Fruit fly (Drosophila melanogaster) S2 (cell line): ENCODE data around the gene CG7289.

Experiments
- CG8478 ChIP-seq: fragments of >200 bp; optimal IDR thresholded peaks from 2 replicates; lab custom pipeline; 2018
- CTCF ChIP-seq, 2 experiments: fragments of >200 bp; optimal IDR thresholded peaks; 2 replicates each; lab custom pipeline; 2018

CG7289 gene

DNA sequence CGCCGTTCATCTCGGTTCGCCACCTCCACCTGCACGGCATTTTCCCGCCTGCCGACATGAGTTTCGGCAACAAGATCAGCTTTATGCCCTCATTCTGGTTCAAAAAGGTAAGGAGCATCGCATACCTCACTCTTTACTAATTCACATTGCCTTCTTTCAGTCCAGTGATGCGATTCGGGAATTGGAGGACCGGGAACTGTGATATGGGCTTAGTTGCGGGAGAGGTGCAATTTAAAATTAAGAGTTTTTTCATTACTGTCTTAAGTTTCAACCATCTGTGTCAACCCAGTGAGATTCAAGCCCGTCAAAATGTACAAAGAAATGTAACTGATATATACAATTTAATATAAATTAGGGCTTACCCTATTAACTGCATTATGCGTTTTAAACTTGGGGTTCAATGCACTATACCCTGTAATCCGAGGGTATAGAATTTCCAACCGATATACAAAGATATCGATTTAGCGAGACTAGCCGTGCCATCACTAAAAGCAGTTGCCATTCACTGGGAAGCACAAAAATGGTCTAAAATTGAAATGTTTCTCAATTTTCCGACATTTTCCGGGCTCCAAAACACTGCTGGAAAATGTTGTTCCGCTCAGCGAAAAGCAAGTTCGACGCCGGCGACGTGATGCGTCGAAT, at the start of gene CG7289:
CG7289 (plus strand) TSS at position 492 of the 642 bp plus-strand sequence.
- TF ChIP-seq CTCF (optimal IDR thresholded peaks at IDR 0.05; lab: Kevin White, UChicago) = no peak
- no peak for TF ChIP-seq CG8478 (lab: Kevin White, UChicago)

DNA sequence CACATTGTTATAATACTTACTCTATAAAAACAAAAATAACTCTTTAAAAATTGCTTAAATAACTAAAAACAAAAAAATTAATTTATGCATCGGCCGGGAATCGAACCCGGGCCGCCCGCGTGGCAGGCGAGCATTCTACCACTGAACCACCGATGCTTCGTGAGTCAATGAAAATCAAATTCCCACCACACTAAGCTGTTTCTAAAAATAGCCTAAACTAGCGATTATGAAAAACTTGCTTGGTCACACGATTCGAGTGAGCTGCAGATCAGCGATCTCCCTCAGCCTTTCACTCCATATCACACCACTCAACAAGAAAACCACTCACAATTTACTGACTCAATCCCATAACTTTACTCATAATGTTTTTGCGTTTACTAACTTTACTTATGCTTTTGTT, 44.0 kb upstream of the CG7289 start:
- no peak for TF ChIP-seq CTCF (optimal IDR thresholded peaks at IDR 0.05; lab: Kevin White, UChicago)

- TF ChIP-seq CG8478 (lab: Kevin White, UChicago) = no peak
- TF ChIP-seq CTCF (optimal IDR thresholded peaks at IDR 0.05; lab: Kevin White, UChicago) = no peak
Measured at dm6 chr2L:1944473-1945110, 37.4 kb upstream of the CG7289 start.

- TF ChIP-seq CG8478 (lab: Kevin White, UChicago) (no peak), CTCF (optimal IDR thresholded peaks at IDR 0.05; lab: Kevin White, UChicago) (no peak)
Measured at dm6 chr2L:1945609-1946008, 36.4 kb upstream of the CG7289 start, which contains the start of gene CG15357. Gene CG15357, minus strand, starts transcription at chr2L:1945709.

dm6 chr2L:1946628-1947027, 35.4 kb upstream of the CG7289 start, which contains the start of gene CG33673:
Gene CG33673, minus strand, starts transcription at chr2L:1946728.
- TF ChIP-seq CTCF (optimal IDR thresholded peaks at IDR 0.05; lab: Kevin White, UChicago) = no peak
- TF ChIP-seq CG8478 (lab: Kevin White, UChicago) = no peak

DNA sequence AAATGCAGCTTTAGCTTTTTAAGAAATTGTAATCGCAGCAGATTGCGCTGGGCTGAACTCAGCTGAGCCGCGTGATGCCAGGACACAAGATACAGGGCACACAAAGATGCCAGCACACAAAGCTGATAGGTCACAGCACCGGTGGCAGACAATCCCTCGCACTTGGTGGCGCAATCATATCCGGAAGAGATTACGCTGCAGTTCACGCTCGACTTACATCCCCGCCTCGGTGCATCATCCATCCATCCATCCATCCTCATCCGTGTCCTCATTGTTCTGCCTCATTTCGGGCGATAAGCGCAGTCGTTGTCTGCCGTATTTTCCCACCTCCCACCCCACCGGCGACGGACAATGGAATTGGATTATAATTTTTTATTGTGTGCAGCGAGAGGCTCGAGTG, 34.1 kb upstream of the CG7289 start:
- no peak for TF ChIP-seq CG8478 (lab: Kevin White, UChicago)
- no peak for TF ChIP-seq CTCF (optimal IDR thresholded peaks at IDR 0.05; lab: Kevin White, UChicago)

- TF ChIP-seq CTCF (optimal IDR thresholded peaks at IDR 0.05; lab: Kevin White, UChicago) (peak; percentile 20 to 24), CG8478 (lab: Kevin White, UChicago) (no peak)
Measured at dm6 chr2L:1954541-1954940, 27.5 kb upstream of the CG7289 start.

DNA sequence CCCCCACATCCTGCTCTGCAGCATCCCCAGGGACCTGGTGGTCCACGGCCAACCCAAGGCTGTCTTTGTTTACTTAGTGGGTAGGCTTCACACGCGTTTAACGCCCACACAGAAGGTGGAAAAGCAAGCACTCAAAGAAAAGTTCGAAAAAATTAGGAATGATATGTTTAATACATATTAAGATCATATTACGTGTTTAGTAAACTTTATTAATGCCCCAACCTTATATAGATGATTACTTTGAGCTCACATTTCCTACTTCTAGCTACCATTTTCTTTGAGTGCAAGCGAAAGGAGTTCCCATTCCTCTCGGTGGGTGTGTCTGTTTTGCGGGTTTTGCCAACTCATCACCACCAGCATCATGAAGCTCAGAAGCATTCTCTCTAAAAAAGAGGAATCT, 22.6 kb upstream of the CG7289 start:
- no peak for TF ChIP-seq CG8478 (lab: Kevin White, UChicago)
- no peak for TF ChIP-seq CTCF (optimal IDR thresholded peaks at IDR 0.05; lab: Kevin White, UChicago)

- TF ChIP-seq CTCF (optimal IDR thresholded peaks at IDR 0.05; lab: Kevin White, UChicago) (no peak), CG8478 (lab: Kevin White, UChicago) (no peak)
Measured at dm6 chr2L:1960056-1960455, 22.0 kb upstream of the CG7289 start.

dm6 chr2L:1961932-1962496, 20.0 kb upstream of the CG7289 start:
- TF ChIP-seq CTCF (optimal IDR thresholded peaks at IDR 0.05; lab: Kevin White, UChicago) (no peak), CG8478 (lab: Kevin White, UChicago) (no peak)

DNA sequence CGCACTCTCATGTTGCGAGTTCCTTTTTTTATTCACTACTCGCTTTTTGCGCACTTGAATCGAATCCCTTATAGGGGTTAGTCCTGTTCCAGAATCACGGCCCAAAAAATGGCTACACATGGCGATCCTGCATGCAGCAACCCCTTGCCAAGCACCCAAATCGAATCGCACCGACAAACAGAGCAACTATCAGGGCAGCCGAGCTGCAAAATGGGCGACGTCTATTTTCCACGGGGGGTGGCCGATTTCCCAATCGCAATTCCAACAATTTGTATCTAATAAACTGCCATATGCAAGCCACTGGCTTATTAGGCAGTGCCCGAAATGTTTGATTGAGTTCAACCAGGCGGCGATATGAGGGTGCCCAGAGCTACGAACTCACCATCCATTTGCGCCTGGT, 14.7 kb upstream of the CG7289 start:
- TF ChIP-seq CG8478 (lab: Kevin White, UChicago) = no peak
- TF ChIP-seq CTCF (optimal IDR thresholded peaks at IDR 0.05; lab: Kevin White, UChicago) = no peak

DNA sequence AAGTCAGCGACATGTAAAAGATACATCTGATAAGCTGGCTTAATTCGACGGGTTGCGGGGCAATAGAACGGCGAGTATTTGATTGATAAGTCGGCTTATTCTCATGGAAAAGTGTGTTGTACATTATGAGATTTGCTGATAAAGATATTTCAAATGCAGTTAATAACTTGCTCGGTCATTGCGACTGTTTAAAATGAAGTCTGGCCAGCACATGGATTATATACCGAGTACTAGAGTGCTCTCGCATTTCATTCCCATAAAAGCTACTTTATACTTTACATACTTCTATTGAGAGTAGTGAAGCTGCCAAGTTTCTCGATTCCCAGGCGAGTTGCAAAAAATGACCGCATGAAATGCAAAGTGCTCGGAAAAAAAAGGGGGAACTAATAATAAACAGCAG, 14.2 kb upstream of the CG7289 start:
- TF ChIP-seq CTCF (optimal IDR thresholded peaks at IDR 0.05; lab: Kevin White, UChicago) = no peak
- no peak for TF ChIP-seq CG8478 (lab: Kevin White, UChicago)

- TF ChIP-seq CTCF (optimal IDR thresholded peaks at IDR 0.05; lab: Kevin White, UChicago) = no peak
- peak; percentile 10 for TF ChIP-seq CG8478 (lab: Kevin White, UChicago)
Measured at dm6 chr2L:1970312-1970929, 11.6 kb upstream of the CG7289 start, which contains the start of gene erm. Gene erm, minus strand, starts transcription at chr2L:1970362.

DNA sequence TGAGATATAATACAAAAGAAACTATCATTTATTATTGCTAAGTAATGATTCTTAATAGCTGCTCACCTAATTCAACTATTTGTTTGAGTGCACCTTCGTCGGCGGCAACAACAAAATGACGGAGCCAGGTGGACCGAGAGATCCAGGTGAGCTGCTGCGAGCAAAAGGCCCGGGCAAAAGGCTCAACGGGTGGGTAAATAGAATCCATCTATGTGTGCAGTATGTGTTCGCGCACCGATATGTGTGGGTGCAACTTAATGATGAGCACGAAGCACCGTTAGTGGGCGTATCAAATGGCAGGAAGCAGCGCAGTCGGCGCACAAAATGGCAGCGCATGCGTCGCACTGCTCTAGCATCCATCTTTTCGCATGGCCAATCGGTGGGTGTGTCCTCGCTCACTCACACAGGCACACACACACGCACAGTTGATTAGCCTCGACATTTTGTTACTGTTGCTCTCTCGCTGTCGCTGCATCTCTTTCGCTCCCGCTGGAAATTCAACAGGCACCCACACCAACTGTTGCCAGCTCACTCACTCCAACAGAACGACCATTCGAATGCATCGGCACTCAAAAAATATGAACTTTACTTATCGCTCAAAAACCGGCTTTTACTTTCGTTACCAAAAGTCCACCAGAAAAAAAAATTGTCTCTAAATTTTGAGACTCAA, 9.4 kb upstream of the CG7289 start:
- TF ChIP-seq CTCF (optimal IDR thresholded peaks at IDR 0.05; lab: Kevin White, UChicago) = peak; percentile 27 to 49
- TF ChIP-seq CG8478 (lab: Kevin White, UChicago) = peak; percentile 49
